Fruit fly (Drosophila melanogaster) whole organism, embryonic: ENCODE results near the gene dmrt93B.

Source experiments
- Bgb ChIP-seq: fragments of 200-800 bp; sonication (Bioruptor generic); IDR thresholded peaks from 2 replicates; pipeline ENCODE4 v1.3.6; 2022; ENCODE audit warnings: missing biosample characterization, missing genetic modification characterization; ENCODE audit not compliant: partially characterized antibody
- Bteb2 ChIP-seq: fragments of 200-800 bp; sonication (Bioruptor generic); optimal IDR thresholded peaks from 2 replicates; lab custom pipeline; 2016; ENCODE audit warnings: missing biosample characterization, missing genetic modification characterization
- CG10274 ChIP-seq: fragments of 200-800 bp; sonication (Bioruptor generic); optimal IDR thresholded peaks from 3 replicates; lab custom pipeline; 2017; ENCODE audit warnings: missing biosample characterization, mild to moderate bottlenecking, missing genetic modification characterization
- CG10654 ChIP-seq: fragments of 200-800 bp; sonication (Bioruptor generic); optimal IDR thresholded peaks from 2 replicates; lab custom pipeline; 2016; ENCODE audit warnings: missing biosample characterization, missing genetic modification characterization
- CG14050 ChIP-seq: fragments of 200-800 bp; sonication (Bioruptor generic); IDR thresholded peaks from 3 replicates; pipeline ENCODE4 v1.3.6; 2022; ENCODE audit warnings: missing biosample characterization, missing genetic modification characterization
- CG15011 ChIP-seq: fragments of 200-800 bp; sonication (Bioruptor generic); optimal IDR thresholded peaks from 3 replicates; lab custom pipeline; 2018; ENCODE audit warnings: missing biosample characterization, mild to moderate bottlenecking, missing genetic modification characterization
- CG1647 ChIP-seq: fragments of 200-800 bp; sonication (Bioruptor generic); optimal IDR thresholded peaks from 3 replicates; lab custom pipeline; 2016; ENCODE audit warnings: missing biosample characterization, missing genetic modification characterization
- CG16863 ChIP-seq: fragments of 200-800 bp; sonication (Bioruptor generic); optimal IDR thresholded peaks from 3 replicates; lab custom pipeline; 2016; ENCODE audit warnings: missing biosample characterization, missing genetic modification characterization
- CG17568 ChIP-seq: fragments of 200-800 bp; sonication (Bioruptor generic); optimal IDR thresholded peaks from 2 replicates; lab custom pipeline; 2018; ENCODE audit warnings: missing biosample characterization, mild to moderate bottlenecking, missing genetic modification characterization, moderate library complexity
- CG2712 ChIP-seq: fragments of 200-800 bp; optimal IDR thresholded peaks from 3 replicates; lab custom pipeline; 2019; ENCODE audit warnings: missing biosample characterization, mild to moderate bottlenecking, missing genetic modification characterization, moderate library complexity
- CG30403 ChIP-seq: fragments of 200-800 bp; sonication (Bioruptor generic); optimal IDR thresholded peaks from 3 replicates; lab custom pipeline; 2016; ENCODE audit warnings: missing biosample characterization, missing genetic modification characterization
- CG32772 ChIP-seq: fragments of 200-800 bp; sonication (Bioruptor generic); IDR thresholded peaks from 2 replicates; pipeline ENCODE4 v1.3.6; 2022; ENCODE audit warnings: missing biosample characterization, missing genetic modification characterization
- CG4404 ChIP-seq: fragments of 200-800 bp; sonication (Bioruptor generic); IDR thresholded peaks from 2 replicates; pipeline ENCODE4 v1.3.6; 2022; ENCODE audit warnings: missing biosample characterization, missing genetic modification characterization
- CG4707 ChIP-seq: fragments of 200-800 bp; sonication (Bioruptor generic); optimal IDR thresholded peaks from 2 replicates; lab custom pipeline; 2018; ENCODE audit warnings: missing biosample characterization, mild to moderate bottlenecking, missing genetic modification characterization, moderate library complexity
- CG5953 ChIP-seq: fragments of 200-800 bp; sonication (Bioruptor generic); IDR thresholded peaks from 2 replicates; pipeline ENCODE4 v1.3.6; 2022; ENCODE audit warnings: missing biosample characterization, missing genetic modification characterization
- CG6854 ChIP-seq: fragments of 200-800 bp; sonication (Bioruptor generic); optimal IDR thresholded peaks from 3 replicates; lab custom pipeline; 2017; ENCODE audit warnings: missing biosample characterization, mild to moderate bottlenecking, missing genetic modification characterization
- CG7928 ChIP-seq: fragments of 200-800 bp; sonication (Bioruptor generic); optimal IDR thresholded peaks from 2 replicates; lab custom pipeline; 2017; ENCODE audit warnings: missing biosample characterization, mild to moderate bottlenecking, missing genetic modification characterization
- CG8089 ChIP-seq: fragments of 200-800 bp; sonication (Bioruptor generic); optimal IDR thresholded peaks from 3 replicates; lab custom pipeline; 2016; ENCODE audit warnings: missing biosample characterization, missing genetic modification characterization
- CG9727 ChIP-seq: fragments of 200-800 bp; sonication (Bioruptor generic); optimal IDR thresholded peaks from 3 replicates; lab custom pipeline; 2017; ENCODE audit warnings: missing biosample characterization, mild to moderate bottlenecking, missing genetic modification characterization
- Deaf1 ChIP-seq: fragments of 200-800 bp; optimal IDR thresholded peaks from 3 replicates; lab custom pipeline; 2019; ENCODE audit warnings: missing biosample characterization, mild to moderate bottlenecking, missing genetic modification characterization, moderate library complexity
- Eip74EF ChIP-seq, 2 experiments: fragments of 200-800 bp in 1 of 2; fragments of >200 bp in 1 of 2; sonication (Bioruptor generic) in 1 of 2; optimal IDR thresholded peaks; 2 replicates each; lab custom pipeline; 2017 to 2019; ENCODE audit warnings: missing biosample characterization in 2 of 2, missing genetic modification characterization in 2 of 2, mild to moderate bottlenecking in 1 of 2, moderate library complexity in 1 of 2
- H15 ChIP-seq: fragments of 200-800 bp; sonication (Bioruptor generic); IDR thresholded peaks from 3 replicates; pipeline ENCODE4 v1.3.6; 2022; ENCODE audit warnings: missing biosample characterization, missing genetic modification characterization
- HmgD ChIP-seq: fragments of 200-800 bp; sonication (Bioruptor generic); optimal IDR thresholded peaks from 3 replicates; lab custom pipeline; 2016; ENCODE audit warnings: missing biosample characterization, missing genetic modification characterization
- Hr39 ChIP-seq: fragments of >200 bp; optimal IDR thresholded peaks from 2 replicates; lab custom pipeline; 2017
- Hr78 ChIP-seq, 2 experiments: fragments of 200-800 bp in 1 of 2; fragments of >200 bp in 1 of 2; sonication (Bioruptor generic) in 1 of 2; optimal IDR thresholded peaks; 2 replicates each; lab custom pipeline; 2017 to 2019; ENCODE audit warnings: missing biosample characterization in 2 of 2, missing genetic modification characterization in 2 of 2, mild to moderate bottlenecking in 1 of 2, moderate library complexity in 1 of 2
- MESR4 ChIP-seq: fragments of 200-800 bp; sonication (Bioruptor generic); optimal IDR thresholded peaks from 2 replicates; lab custom pipeline; 2018; ENCODE audit warnings: missing biosample characterization, mild to moderate bottlenecking, missing genetic modification characterization, moderate library complexity
- MTF-1 ChIP-seq: fragments of 200-800 bp; sonication (Bioruptor generic); optimal IDR thresholded peaks from 2 replicates; lab custom pipeline; 2018; ENCODE audit warnings: missing biosample characterization, mild to moderate bottlenecking, missing genetic modification characterization, borderline replicate concordance
- NFAT ChIP-seq: fragments of 200-800 bp; sonication (Bioruptor generic); IDR thresholded peaks from 2 replicates; pipeline ENCODE4 v1.3.6; 2022; ENCODE audit warnings: missing biosample characterization, missing genetic modification characterization
- Nf-YB ChIP-seq: fragments of 200-800 bp; sonication (Bioruptor generic); optimal IDR thresholded peaks from 3 replicates; lab custom pipeline; 2019; ENCODE audit warnings: missing biosample characterization, mild to moderate bottlenecking, missing genetic modification characterization, moderate library complexity
- Nf-YC ChIP-seq: fragments of 200-800 bp; optimal IDR thresholded peaks from 3 replicates; lab custom pipeline; 2019; ENCODE audit warnings: missing biosample characterization, mild to moderate bottlenecking, missing genetic modification characterization, moderate library complexity
- NfI ChIP-seq: fragments of 200-800 bp; sonication (Bioruptor generic); optimal IDR thresholded peaks from 3 replicates; lab custom pipeline; 2018; ENCODE audit warnings: missing biosample characterization, mild to moderate bottlenecking, missing genetic modification characterization, moderate library complexity
- Pdp1 ChIP-seq, 2 experiments: fragments of 200-800 bp; sonication (Bioruptor generic); optimal IDR thresholded peaks; 3 replicates each; lab custom pipeline; 2016; ENCODE audit warnings: missing biosample characterization in 2 of 2, missing genetic modification characterization in 2 of 2, mild to moderate bottlenecking in 1 of 2, moderate library complexity in 1 of 2
- Six4 ChIP-seq: fragments of 200-800 bp; sonication (Bioruptor generic); optimal IDR thresholded peaks from 2 replicates; lab custom pipeline; 2016; ENCODE audit warnings: missing biosample characterization, missing genetic modification characterization
- Xbp1 ChIP-seq: fragments of 200-800 bp; sonication (Bioruptor generic); optimal IDR thresholded peaks from 3 replicates; lab custom pipeline; 2016; ENCODE audit warnings: missing biosample characterization, mild to moderate bottlenecking, missing genetic modification characterization
- Xrp1 ChIP-seq: fragments of 200-800 bp; sonication (Bioruptor generic); IDR thresholded peaks from 2 replicates; pipeline ENCODE4 v1.3.6; 2022; ENCODE audit warnings: missing biosample characterization, missing genetic modification characterization
- al ChIP-seq: fragments of 200-800 bp; sonication (Bioruptor generic); IDR thresholded peaks from 2 replicates; pipeline ENCODE4 v1.3.6; 2022; ENCODE audit warnings: missing biosample characterization, missing genetic modification characterization
- ci ChIP-seq: fragments of 200-800 bp; sonication (Bioruptor generic); IDR thresholded peaks from 3 replicates; pipeline ENCODE4 v1.3.6; 2022; ENCODE audit warnings: missing biosample characterization, missing genetic modification characterization
- disco-r ChIP-seq: fragments of 200-800 bp; sonication (Bioruptor generic); optimal IDR thresholded peaks from 2 replicates; lab custom pipeline; 2016; ENCODE audit warnings: missing biosample characterization, missing genetic modification characterization
- dm ChIP-seq: fragments of 200-800 bp; sonication (Bioruptor generic); optimal IDR thresholded peaks from 3 replicates; lab custom pipeline; 2016; ENCODE audit warnings: missing biosample characterization, missing genetic modification characterization
- dmrt99B ChIP-seq: fragments of 200-800 bp; sonication (Bioruptor generic); optimal IDR thresholded peaks from 2 replicates; lab custom pipeline; 2018; ENCODE audit warnings: missing biosample characterization, mild to moderate bottlenecking, missing genetic modification characterization, moderate library complexity
- ems ChIP-seq: fragments of 200-800 bp; sonication (Bioruptor generic); optimal IDR thresholded peaks from 3 replicates; lab custom pipeline; 2016; ENCODE audit warnings: missing biosample characterization, missing genetic modification characterization
- fd3F ChIP-seq: fragments of 200-800 bp; sonication (Bioruptor generic); optimal IDR thresholded peaks from 2 replicates; lab custom pipeline; 2018; ENCODE audit warnings: missing biosample characterization, mild to moderate bottlenecking, missing genetic modification characterization, moderate library complexity
- hth ChIP-seq: fragments of >200 bp; optimal IDR thresholded peaks from 2 replicates; lab custom pipeline; 2017; ENCODE audit warnings: inconsistent platforms
- prd ChIP-seq, 3 experiments: fragments of >200 bp in 2 of 3; fragments of 200-800 bp in 1 of 3; sonication (Bioruptor generic) in 1 of 3; optimal IDR thresholded peaks in 2 of 3; IDR thresholded peaks in 1 of 3; 2 replicates in 2 of 3; 3 replicates in 1 of 3; pipeline versions ENCODE4 v1.3.6 to Lab custom; 2017 to 2022; ENCODE audit warnings: missing biosample characterization in 1 of 3, missing genetic modification characterization in 1 of 3
- pzg ChIP-seq: fragments of 200-800 bp; sonication (Bioruptor generic); optimal IDR thresholded peaks from 3 replicates; lab custom pipeline; 2018; ENCODE audit warnings: missing biosample characterization, mild to moderate bottlenecking, missing genetic modification characterization, moderate library complexity
- shn ChIP-seq: fragments of 200-800 bp; sonication (Bioruptor generic); optimal IDR thresholded peaks from 3 replicates; lab custom pipeline; 2016; ENCODE audit warnings: missing biosample characterization, missing genetic modification characterization
- sim ChIP-seq: fragments of 200-800 bp; sonication (Bioruptor generic); IDR thresholded peaks from 2 replicates; pipeline ENCODE4 v1.3.6; 2022; ENCODE audit warnings: missing biosample characterization, missing genetic modification characterization
- ttk ChIP-seq: fragments of 200-800 bp; sonication (Bioruptor generic); IDR thresholded peaks from 2 replicates; pipeline ENCODE4 v2.1.2; 2022; ENCODE audit warnings: missing biosample characterization, missing genetic modification characterization
- zen ChIP-seq: fragments of 200-800 bp; sonication (Bioruptor generic); optimal IDR thresholded peaks from 3 replicates; lab custom pipeline; 2018; ENCODE audit warnings: missing biosample characterization, mild to moderate bottlenecking, missing genetic modification characterization, moderate library complexity

Gene dmrt93B

dm6 chr3R:21065010-21065695, 8.7 kb upstream of the dmrt93B start, which contains the start of gene AnxB9 (continued):
- TF ChIP-seq NfI (GFP tag; lab: Kevin White, UChicago), result peak; percentile 10
- TF ChIP-seq CG32772 (GFP tag; lab: Robert Waterston, UW), result no peak
- no peak for TF ChIP-seq zen (tag; lab: Kevin White, UChicago)
- TF ChIP-seq Nf-YC (tag; lab: Kevin White, UChicago), result peak; percentile 34
- no peak for TF ChIP-seq fd3F
- no peak for TF ChIP-seq al (GFP tag; lab: Robert Waterston, UW)
- TF ChIP-seq CG17568 (GFP tag; lab: Kevin White, UChicago), result peak; percentile 67
- TF ChIP-seq Pdp1 (GFP tag; optimal IDR thresholded peaks at IDR 0.05; lab: Kevin White, UChicago), result peak in 1 of 2 experiments; percentile 43
- peak; percentile 48 for TF ChIP-seq CG6854 (GFP tag; lab: Kevin White, UChicago)
- TF ChIP-seq CG16863 (GFP tag; lab: Kevin White, UChicago), result peak; percentile 20
- peak; percentile 30 for TF ChIP-seq Deaf1 (tag; lab: Kevin White, UChicago)
- TF ChIP-seq Bgb, result peak; percentile 80
- no peak for TF ChIP-seq HmgD (GFP tag; lab: Kevin White, UChicago)
- TF ChIP-seq disco-r (GFP tag; lab: Kevin White, UChicago), result no peak
- TF ChIP-seq ems (GFP tag; lab: Kevin White, UChicago), result no peak
- no peak for TF ChIP-seq CG5953 (GFP tag; lab: Robert Waterston, UW)
- no peak for TF ChIP-seq CG10654 (GFP tag; lab: Kevin White, UChicago)
- peak; percentile 44 for TF ChIP-seq pzg (GFP tag; lab: Kevin White, UChicago)
- peak; percentile 57 for TF ChIP-seq MESR4 (GFP tag; lab: Kevin White, UChicago)
- TF ChIP-seq Xrp1 (GFP tag; lab: Robert Waterston, UW), result peak; percentile 16; the same call in 1 of the 2 replicates
- TF ChIP-seq CG1647 (GFP tag; lab: Kevin White, UChicago), result no peak
- TF ChIP-seq ci, result peak; percentile 77
- TF ChIP-seq ttk (GFP tag; lab: Robert Waterston, UW), result 0 out of 2 replicates have a peak, but pooled peaks have one; percentile 30
- TF ChIP-seq hth (lab: Kevin White, UChicago), result no peak
- TF ChIP-seq CG10274, result no peak
- no peak for TF ChIP-seq prd (optimal IDR thresholded peaks at IDR 0.05; lab: Kevin White, UChicago)
- 0 out of 3 replicates have a peak, but pooled peaks have one; percentile 11 for TF ChIP-seq prd (GFP tag; IDR thresholded peaks at IDR 0.05; lab: Robert Waterston, UW)
- no peak for TF ChIP-seq CG7928 (GFP tag; lab: Kevin White, UChicago)
- peak; percentile 30 for TF ChIP-seq CG4707 (GFP tag; lab: Kevin White, UChicago)
- no peak for TF ChIP-seq Bteb2 (GFP tag; lab: Kevin White, UChicago)
- TF ChIP-seq shn (GFP tag; lab: Kevin White, UChicago), result peak; percentile 19
- no peak for TF ChIP-seq CG4404 (GFP tag; lab: Robert Waterston, UW)
- no peak for TF ChIP-seq CG8089 (GFP tag; lab: Kevin White, UChicago)
- no peak for TF ChIP-seq Hr78 (GFP tag; optimal IDR thresholded peaks at IDR 0.05; lab: Kevin White, UChicago)
- TF ChIP-seq CG2712, result peak; percentile 23
- TF ChIP-seq CG9727, result no peak
- TF ChIP-seq CG15011 (GFP tag; lab: Kevin White, UChicago), result no peak
- TF ChIP-seq MTF-1 (GFP tag; lab: Kevin White, UChicago), result peak; percentile 71
- TF ChIP-seq Nf-YB (GFP tag; lab: Kevin White, UChicago), result no peak
- peak in 1 of 2 experiments; percentile 49 for TF ChIP-seq Eip74EF (GFP tag; optimal IDR thresholded peaks at IDR 0.05; lab: Kevin White, UChicago)
- TF ChIP-seq Six4 (GFP tag; lab: Kevin White, UChicago), result no peak
- TF ChIP-seq H15 (GFP tag; lab: Robert Waterston, UW), result no peak
- TF ChIP-seq Xbp1 (GFP tag; lab: Kevin White, UChicago), result peak; percentile 5
- TF ChIP-seq dmrt99B (tag; lab: Kevin White, UChicago), result peak; percentile 7
- no peak for TF ChIP-seq CG30403 (GFP tag; lab: Kevin White, UChicago)
- no peak for TF ChIP-seq Hr39 (lab: Kevin White, UChicago)
- TF ChIP-seq NFAT (GFP tag; lab: Robert Waterston, UW), result peak; percentile 56; the same call in 1 of the 2 replicates
- TF ChIP-seq CG14050 (GFP tag; lab: Robert Waterston, UW), result no peak
- no peak for TF ChIP-seq dm (GFP tag; lab: Kevin White, UChicago)
- TF ChIP-seq sim, result no peak
